Worm (Caenorhabditis elegans) whole organism, L4 larva: Measurements from ENCODE around the gene tbb-1.

ENCODE experiments used
- F49E8.2 ChIP-seq: sonication (generic microtip); optimal IDR thresholded peaks from 2 replicates; lab custom pipeline; 2016; ENCODE audit warnings: missing compliant biosample characterization, mild to moderate bottlenecking, missing genetic modification characterization, borderline replicate concordance
- ama-1 ChIP-seq: fragments of 150-350 bp; optimal IDR thresholded peaks from 2 replicates; lab custom pipeline; 2014; ENCODE audit warnings: inconsistent platforms, mixed read lengths
- fos-1 ChIP-seq: fragments of 150-350 bp; optimal IDR thresholded peaks from 2 replicates; lab custom pipeline; 2014; ENCODE audit warnings: missing biosample characterization, missing genetic modification characterization
- hlh-30 ChIP-seq: sonication (generic microtip); optimal IDR thresholded peaks from 2 replicates; lab custom pipeline; 2017; ENCODE audit warnings: antibody characterized with exemption, mild to moderate bottlenecking, missing genetic modification characterization, missing compliant biosample characterization; ENCODE audit not compliant: insufficient read depth
- lin-13 ChIP-seq: fragments of 150-350 bp; optimal IDR thresholded peaks from 2 replicates; lab custom pipeline; 2014; ENCODE audit warnings: missing biosample characterization, missing genetic modification reagents, missing genetic modification characterization
- lin-15B ChIP-seq: fragments of 150-350 bp; sonication (generic microtip); optimal IDR thresholded peaks from 3 replicates; lab custom pipeline; 2014; ENCODE audit warnings: missing biosample characterization, missing genetic modification characterization
- mdl-1 ChIP-seq, 2 experiments: fragments of 150-350 bp in 1 of 2; sonication (generic microtip) in 1 of 2; optimal IDR thresholded peaks; 2 replicates each; lab custom pipeline; 2014 to 2017; ENCODE audit warnings: missing biosample characterization in 2 of 2, missing genetic modification characterization in 2 of 2
- sdz-12 ChIP-seq: fragments of 200-800 bp; sonication (Bioruptor generic); optimal IDR thresholded peaks from 2 replicates; lab custom pipeline; 2018; ENCODE audit warnings: mild to moderate bottlenecking, missing genetic modification characterization, missing compliant biosample characterization
- unc-130 ChIP-seq: sonication (generic microtip); optimal IDR thresholded peaks from 2 replicates; lab custom pipeline; 2016; ENCODE audit warnings: missing genetic modification reagents, missing genetic modification characterization, missing compliant biosample characterization
- unc-62 ChIP-seq, 3 experiments: fragments of 150-350 bp in 1 of 3; sonication (generic microtip); optimal IDR thresholded peaks in 2 of 3; peaks in 1 of 3; 1 replicate in 1 of 3; 2 replicates in 2 of 3; lab custom pipeline; 2014 to 2017; ENCODE audit warnings: missing biosample characterization in 3 of 3, missing genetic modification characterization in 3 of 3, missing genetic modification reagents in 3 of 3, missing genotype in 1 of 3
- zag-1 ChIP-seq: fragments of 150-350 bp; optimal IDR thresholded peaks from 2 replicates; lab custom pipeline; 2014; ENCODE audit warnings: missing biosample characterization, missing genetic modification characterization
- ztf-7 ChIP-seq: fragments of 150-350 bp; optimal IDR thresholded peaks from 2 replicates; lab custom pipeline; 2014; ENCODE audit warnings: missing biosample characterization, missing genetic modification characterization

DNA sequence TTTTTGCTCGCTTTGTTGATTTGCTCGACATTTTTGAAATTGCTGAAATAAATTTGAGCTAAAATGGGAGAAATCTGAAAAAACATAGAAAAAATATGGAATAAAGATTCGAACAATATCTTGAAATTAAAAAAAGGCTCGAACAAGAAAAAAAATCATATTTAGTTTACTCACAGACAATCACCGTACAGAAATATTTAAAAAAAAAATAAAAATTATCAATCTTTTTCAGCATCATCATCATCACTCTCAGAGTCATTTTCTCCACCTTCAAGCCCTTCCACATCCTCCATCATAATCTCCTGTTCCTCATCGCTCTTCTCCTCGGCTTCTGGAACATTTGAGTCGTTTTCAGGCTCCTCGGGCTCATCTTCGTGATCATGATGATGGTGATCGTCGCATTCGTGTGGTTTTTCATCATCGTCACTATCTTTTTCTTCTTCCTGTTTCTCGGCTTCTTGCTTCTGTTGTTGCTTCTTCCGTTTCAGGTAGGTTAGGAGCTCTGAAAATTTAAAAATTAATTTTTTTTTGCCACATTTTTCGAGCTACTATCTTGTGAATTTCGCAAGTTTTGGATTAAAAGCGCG lies 13.3 kb upstream of the tbb-1 start, which contains the start of gene hpl-2:
- TF ChIP-seq ama-1 (no peak), mdl-1 (tag; optimal IDR thresholded peaks at IDR 0.05; lab: Kevin White, UChicago) (no peak), lin-15B (tag; lab: Kevin White, UChicago) (no peak), hlh-30 (tag; lab: Kevin White, UChicago) (no peak), unc-62 (GFP tag; optimal IDR thresholded peaks at IDR 0.05 in 1 of 2; lab: Kevin White, UChicago) (no peak), unc-62 (tag; optimal IDR thresholded peaks at IDR 0.05; lab: Kevin White, UChicago) (no peak), F49E8.2 (tag; lab: Kevin White, UChicago) (no peak), zag-1 (tag; lab: Kevin White, UChicago) (no peak), lin-13 (GFP tag; lab: Kevin White, UChicago) (no peak), unc-130 (GFP tag; lab: Kevin White, UChicago) (no peak), fos-1 (tag; lab: Kevin White, UChicago) (no peak), ztf-7 (no peak), sdz-12 (GFP tag; lab: Kevin White, UChicago) (no peak)
